Worm (Caenorhabditis elegans): ENCODE data around the gene dmsr-13.

dmsr-13 gene

ce11 chrV:6769440-6769839, 50.3 kb downstream of the dmsr-13 start:
- TF ChIP-seq ceh-9 (tag; optimal IDR thresholded peaks at IDR 0.05) (no peak), ztf-4 (tag; optimal IDR thresholded peaks at IDR 0.05) (no peak), jun-1 (tag; optimal IDR thresholded peaks at IDR 0.05) (no peak), snpc-4 (tag; optimal IDR thresholded peaks at IDR 0.05) (no peak), sea-2 (GFP tag; optimal IDR thresholded peaks at IDR 0.05) (no peak), ceh-16 (tag; optimal IDR thresholded peaks at IDR 0.05) (no peak), elt-3 (tag; optimal IDR thresholded peaks at IDR 0.05) (no peak), elt-2 (tag; optimal IDR thresholded peaks at IDR 0.05) (no peak), nhr-11 (tag; optimal IDR thresholded peaks at IDR 0.05) (no peak), nhr-76 (tag; optimal IDR thresholded peaks at IDR 0.05) (no peak), ceh-28 (tag; optimal IDR thresholded peaks at IDR 0.05) (no peak), nfya-1 (tag; optimal IDR thresholded peaks at IDR 0.05; ENCODE audit: insufficient read depth) (no peak), unc-62 (GFP tag; optimal IDR thresholded peaks at IDR 0.05) (no peak), mdl-1 (tag; optimal IDR thresholded peaks at IDR 0.05) (no peak)

- TF ChIP-seq nfya-1 (tag; optimal IDR thresholded peaks at IDR 0.05; ENCODE audit: insufficient read depth) (peak; percentile 17), R02D3.7 (tag; optimal IDR thresholded peaks at IDR 0.05) (no peak)
These were observed 51.2 kb downstream of the dmsr-13 start, which contains the start of the genes T25F10.1 and clik-1 for ce11 chrV:6768452-6768929. T25F10.1 (plus strand) TSS chrV:6768502. clik-1 (minus strand) TSS chrV:6768732.
